Worm (Caenorhabditis elegans) whole organism, late embryonic: Measurements from ENCODE around the gene szy-4.

Experiments used
- C08G9.2 ChIP-seq: sonication (generic microtip); optimal IDR thresholded peaks from 2 replicates; lab custom pipeline; 2016; ENCODE audit warnings: mild to moderate bottlenecking, missing genetic modification characterization, moderate library complexity, missing compliant biosample characterization
- C38D4.7 ChIP-seq: fragments of 200-800 bp; sonication (Bioruptor generic); optimal IDR thresholded peaks from 2 replicates; lab custom pipeline; 2018; ENCODE audit warnings: mild to moderate bottlenecking, missing genetic modification characterization, moderate library complexity, missing compliant biosample characterization
- F13H6.1 ChIP-seq: sonication (generic microtip); optimal IDR thresholded peaks from 2 replicates; lab custom pipeline; 2016; ENCODE audit warnings: missing genetic modification characterization, missing compliant biosample characterization
- ahr-1 ChIP-seq: sonication (generic microtip); optimal IDR thresholded peaks from 2 replicates; lab custom pipeline; 2016; ENCODE audit warnings: missing genetic modification characterization, missing compliant biosample characterization
- ama-1 ChIP-seq: fragments of 150-350 bp; optimal IDR thresholded peaks from 2 replicates; lab custom pipeline; 2014
- ceh-18 ChIP-seq: sonication (generic microtip); optimal IDR thresholded peaks from 2 replicates; lab custom pipeline; 2016; ENCODE audit warnings: missing genetic modification characterization, missing compliant biosample characterization
- ceh-2 ChIP-seq: sonication (generic microtip); optimal IDR thresholded peaks from 2 replicates; lab custom pipeline; 2016; ENCODE audit warnings: missing genotype, missing genetic modification characterization, missing compliant biosample characterization
- ceh-30 ChIP-seq: fragments of 150-350 bp; optimal IDR thresholded peaks from 2 replicates; lab custom pipeline; 2014; ENCODE audit warnings: missing biosample characterization, missing genetic modification characterization
- ceh-45 ChIP-seq: fragments of 200-800 bp; sonication (Bioruptor generic); IDR thresholded peaks from 2 replicates; pipeline ENCODE4 v1.3.6; 2022; ENCODE audit warnings: missing genetic modification reagents, missing genetic modification characterization, missing compliant biosample characterization
- ceh-9 ChIP-seq: sonication (generic microtip); optimal IDR thresholded peaks from 2 replicates; lab custom pipeline; 2016; ENCODE audit warnings: mild to moderate bottlenecking, missing genetic modification characterization, inconsistent platforms, missing compliant biosample characterization
- dmd-4 ChIP-seq: sonication (generic microtip); optimal IDR thresholded peaks from 2 replicates; lab custom pipeline; 2016; ENCODE audit warnings: borderline replicate concordance, missing genetic modification characterization, missing compliant biosample characterization
- dve-1 ChIP-seq: sonication (generic microtip); optimal IDR thresholded peaks from 2 replicates; lab custom pipeline; 2017; ENCODE audit warnings: antibody characterized with exemption, mild to moderate bottlenecking, missing genetic modification characterization, missing compliant biosample characterization
- elt-4 ChIP-seq: sonication (generic microtip); optimal IDR thresholded peaks from 2 replicates; lab custom pipeline; 2016; ENCODE audit warnings: missing genetic modification characterization, missing compliant biosample characterization
- ets-4 ChIP-seq: sonication (generic microtip); optimal IDR thresholded peaks from 2 replicates; lab custom pipeline; 2016; ENCODE audit warnings: missing genetic modification characterization, missing compliant biosample characterization
- hlh-13 ChIP-seq: fragments of 200-800 bp; sonication (Bioruptor generic); optimal IDR thresholded peaks from 2 replicates; lab custom pipeline; 2018; ENCODE audit warnings: mild to moderate bottlenecking, missing genetic modification characterization, missing compliant biosample characterization
- hlh-30 ChIP-seq: sonication (generic microtip); optimal IDR thresholded peaks from 2 replicates; lab custom pipeline; 2017; ENCODE audit warnings: antibody characterized with exemption, missing genetic modification characterization, missing compliant biosample characterization; ENCODE audit not compliant: insufficient read depth
- lim-6 ChIP-seq: sonication (generic microtip); optimal IDR thresholded peaks from 2 replicates; lab custom pipeline; 2016; ENCODE audit warnings: missing genetic modification characterization, missing compliant biosample characterization
- lin-11 ChIP-seq: fragments of 200-800 bp; sonication (Bioruptor generic); optimal IDR thresholded peaks from 2 replicates; lab custom pipeline; 2018; ENCODE audit warnings: mild to moderate bottlenecking, missing genetic modification characterization, missing compliant biosample characterization
- mec-3 ChIP-seq: sonication (generic microtip); optimal IDR thresholded peaks from 2 replicates; lab custom pipeline; 2016; ENCODE audit warnings: borderline replicate concordance, missing genetic modification characterization, missing compliant biosample characterization
- nhr-232 ChIP-seq: sonication (generic microtip); optimal IDR thresholded peaks from 2 replicates; lab custom pipeline; 2016; ENCODE audit warnings: missing genetic modification characterization, missing compliant biosample characterization
- pat-9 ChIP-seq: fragments of 200-800 bp; sonication (Bioruptor generic); optimal IDR thresholded peaks from 2 replicates; lab custom pipeline; 2018; ENCODE audit warnings: mild to moderate bottlenecking, missing genetic modification characterization, moderate library complexity, missing compliant biosample characterization
- pax-1 ChIP-seq: fragments of 150-350 bp; optimal IDR thresholded peaks from 2 replicates; lab custom pipeline; 2014; ENCODE audit warnings: missing biosample characterization, missing genetic modification characterization
- pha-4 ChIP-seq: fragments of 150-350 bp; optimal IDR thresholded peaks from 2 replicates; lab custom pipeline; 2018; ENCODE audit warnings: missing biosample characterization, missing genetic modification reagents, missing genetic modification characterization
- pqm-1 ChIP-seq: sonication (generic microtip); optimal IDR thresholded peaks from 2 replicates; lab custom pipeline; 2016; ENCODE audit warnings: missing genetic modification characterization, missing compliant biosample characterization
- ref-2 ChIP-seq: sonication (generic microtip); optimal IDR thresholded peaks from 2 replicates; lab custom pipeline; 2016; ENCODE audit warnings: missing genetic modification characterization, missing compliant biosample characterization
- rnt-1 ChIP-seq: sonication (generic microtip); optimal IDR thresholded peaks from 2 replicates; lab custom pipeline; 2016; ENCODE audit warnings: missing genetic modification characterization, missing compliant biosample characterization
- sox-2 ChIP-seq: fragments of 200-800 bp; sonication (Bioruptor generic); IDR thresholded peaks from 2 replicates; pipeline ENCODE4 v1.3.6; 2022; ENCODE audit warnings: missing genetic modification reagents, missing genetic modification characterization, missing compliant biosample characterization
- sox-4 ChIP-seq: sonication (generic microtip); optimal IDR thresholded peaks from 2 replicates; lab custom pipeline; 2017; ENCODE audit warnings: mild to moderate bottlenecking, missing genetic modification characterization, inconsistent platforms, missing compliant biosample characterization
- tbx-7 ChIP-seq: sonication (generic microtip); optimal IDR thresholded peaks from 2 replicates; lab custom pipeline; 2016; ENCODE audit warnings: missing genotype, missing genetic modification characterization, missing compliant biosample characterization
- unc-42 ChIP-seq: sonication (generic microtip); optimal IDR thresholded peaks from 2 replicates; lab custom pipeline; 2016; ENCODE audit warnings: missing genotype, missing genetic modification characterization, missing compliant biosample characterization
- unc-55 ChIP-seq: sonication (generic microtip); optimal IDR thresholded peaks from 2 replicates; lab custom pipeline; 2017; ENCODE audit warnings: missing biosample characterization, missing genetic modification reagents, missing genetic modification characterization
- ztf-16 ChIP-seq: sonication (generic microtip); optimal IDR thresholded peaks from 2 replicates; lab custom pipeline; 2017; ENCODE audit warnings: missing genetic modification characterization, missing compliant biosample characterization

szy-4 gene

ce11 chrII:6170236-6170635 is 28.3 kb upstream of the szy-4 start:
- TF ChIP-seq ceh-18 (peak; percentile 46), rnt-1 (tag; lab: Kevin White, UChicago) (peak; percentile 17), unc-55 (GFP tag; lab: Kevin White, UChicago) (peak; percentile 96), hlh-30 (tag; lab: Kevin White, UChicago) (no peak)

ce11 chrII:6171228-6171627 is 27.3 kb upstream of the szy-4 start, which contains the start of gene F40H3.3:
Gene F40H3.3 (plus strand): TSS chrII:6171507.
- TF ChIP-seq lim-6 (tag; lab: Kevin White, UChicago) (no peak), sox-4 (tag; lab: Kevin White, UChicago) (no peak), nhr-232 (tag; lab: Kevin White, UChicago) (no peak), ref-2 (no peak), ama-1 (lab: Kevin White, UChicago) (no peak), elt-4 (tag; lab: Kevin White, UChicago) (no peak), ceh-30 (no peak), rnt-1 (tag; lab: Kevin White, UChicago) (no peak), ceh-45 (no peak), ahr-1 (tag; lab: Kevin White, UChicago) (no peak), ets-4 (no peak), dve-1 (no peak), mec-3 (tag; lab: Kevin White, UChicago) (no peak), tbx-7 (tag; lab: Kevin White, UChicago) (no peak), pat-9 (tag; lab: Kevin White, UChicago) (no peak), lin-11 (tag; lab: Kevin White, UChicago) (no peak), ceh-2 (tag; lab: Kevin White, UChicago) (no peak)
- TF ChIP-seq, all 69 proteins: peak for 0

ce11 chrII:6173400-6173799 is 25.1 kb upstream of the szy-4 start, which contains the start of gene F40H3.2:
Gene F40H3.2 (plus strand): TSS chrII:6173649.
- TF ChIP-seq pax-1 (tag; lab: Kevin White, UChicago) (no peak), sox-2 (GFP tag; lab: Robert Waterston, UW) (no peak), C38D4.7 (no peak), ceh-9 (tag; lab: Kevin White, UChicago) (no peak), hlh-13 (GFP tag; lab: Kevin White, UChicago) (no peak)

ce11 chrII:6175027-6175426 is 23.5 kb upstream of the szy-4 start:
- TF ChIP-seq unc-42 (tag; lab: Kevin White, UChicago) (peak; percentile 12), dmd-4 (tag; lab: Kevin White, UChicago) (no peak)
- TF ChIP-seq, all 69 proteins: peak for 1

- no peak for TF ChIP-seq pqm-1 (tag; lab: Kevin White, UChicago)
- no peak for TF ChIP-seq F13H6.1 (tag; lab: Kevin White, UChicago)
- TF ChIP-seq C08G9.2: no peak
- TF ChIP-seq ztf-16 (tag; lab: Kevin White, UChicago): no peak
- no peak for TF ChIP-seq ceh-45
- TF ChIP-seq pha-4 (tag; lab: Kevin White, UChicago): no peak
These were observed 22.2 kb upstream of the szy-4 start for ce11 chrII:6176154-6176897.
